Worm (Caenorhabditis elegans) whole organism, early embryonic: ENCODE results near the gene aqp-1.

Experiments used
- B0310.2 ChIP-seq: sonication (generic microtip); optimal IDR thresholded peaks from 2 replicates; lab custom pipeline; 2016; ENCODE audit warnings: mild to moderate bottlenecking, missing genetic modification characterization, missing compliant biosample characterization
- ama-1 ChIP-seq: fragments of 150-350 bp; optimal IDR thresholded peaks from 2 replicates; lab custom pipeline; 2014
- flt-1 ChIP-seq: fragments of 200-800 bp; sonication (Bioruptor generic); IDR thresholded peaks from 2 replicates; pipeline ENCODE4 v1.3.6; 2022; ENCODE audit warnings: missing genetic modification characterization, missing compliant biosample characterization
- hmbx-1 ChIP-seq: sonication (generic microtip); optimal IDR thresholded peaks from 2 replicates; lab custom pipeline; 2016; ENCODE audit warnings: mild to moderate bottlenecking, missing genetic modification characterization, missing compliant biosample characterization
- hmg-4 ChIP-seq: fragments of 200-800 bp; sonication (Bioruptor generic); optimal IDR thresholded peaks from 2 replicates; lab custom pipeline; 2018; ENCODE audit warnings: mild to moderate bottlenecking, missing genetic modification characterization, missing compliant biosample characterization
- pes-1 ChIP-seq: fragments of 200-800 bp; sonication (Bioruptor generic); IDR thresholded peaks from 2 replicates; pipeline ENCODE4 v1.3.6; 2022; ENCODE audit warnings: missing genetic modification reagents, missing genetic modification characterization, missing compliant biosample characterization
- sea-1 ChIP-seq: fragments of 200-800 bp; sonication (Bioruptor generic); conservative IDR thresholded peaks from 2 replicates; pipeline ENCODE4 v1.3.6; 2022; ENCODE audit warnings: missing genetic modification characterization, missing compliant biosample characterization
- tra-4 ChIP-seq: sonication (generic microtip); optimal IDR thresholded peaks from 2 replicates; lab custom pipeline; 2017; ENCODE audit warnings: missing genetic modification characterization, missing compliant biosample characterization

DNA sequence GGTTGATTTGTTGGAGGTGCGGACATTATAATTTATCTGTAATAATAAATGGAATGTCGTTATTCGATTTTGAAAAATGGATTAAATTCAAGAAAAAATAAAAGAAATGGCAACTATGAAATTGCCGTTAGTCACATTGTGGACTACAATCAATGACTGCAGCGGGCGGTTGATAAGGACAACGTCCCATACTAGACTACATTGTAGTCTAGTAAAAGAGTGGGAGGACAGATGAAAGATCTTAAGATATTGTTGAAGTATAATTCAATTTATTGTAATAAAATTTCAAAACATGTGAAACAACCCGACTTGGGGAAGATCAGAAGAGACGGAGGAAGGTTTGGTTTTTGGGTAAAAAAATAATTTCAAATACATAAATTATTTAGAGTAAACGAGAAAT lies 13.8 kb upstream of the aqp-1 start, which contains the start of the genes prx-13 and ada-2:
- no peak for TF ChIP-seq ama-1 (lab: Kevin White, UChicago)
- TF ChIP-seq B0310.2 (tag; lab: Kevin White, UChicago): no peak
- no peak for TF ChIP-seq pes-1 (GFP tag; lab: Robert Waterston, UW)
- no peak for TF ChIP-seq tra-4 (tag; lab: Kevin White, UChicago)
- no peak for TF ChIP-seq hmg-4 (GFP tag; lab: Kevin White, UChicago)
- TF ChIP-seq flt-1 (GFP tag; lab: Robert Waterston, UW): no peak
- TF ChIP-seq hmbx-1 (tag; lab: Kevin White, UChicago): no peak
- no peak for TF ChIP-seq sea-1 (GFP tag; lab: Robert Waterston, UW)
